Worm (Caenorhabditis elegans): Measurements from ENCODE around the gene srg-5.
A peak's percentile ranks its signal among the peaks of the same experiment; 100 is the strongest.

srg-5 gene

DNA sequence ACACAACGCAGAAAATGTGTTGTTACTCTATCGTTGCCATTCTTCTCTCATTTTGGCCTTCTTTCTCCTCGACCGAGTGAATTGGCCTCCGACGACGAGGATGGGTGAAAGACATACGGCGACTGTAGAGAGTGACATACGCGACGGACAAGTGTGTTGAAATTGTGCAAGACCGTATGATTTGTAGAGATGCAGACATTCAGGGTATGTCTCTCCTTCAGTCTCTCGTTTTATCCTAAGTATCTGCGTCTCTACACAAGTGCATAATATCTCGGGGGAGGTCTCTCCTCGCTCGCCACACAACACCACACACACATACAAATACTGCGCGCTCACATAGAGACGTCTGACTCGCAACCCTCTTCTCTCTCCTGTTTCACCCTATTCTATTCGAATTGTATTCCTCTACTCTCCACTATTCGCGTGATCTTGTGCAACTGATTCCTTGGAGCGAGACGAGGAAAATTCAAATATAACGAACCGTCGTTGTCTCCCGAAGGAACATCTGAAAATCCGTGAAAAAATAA, 15.8 kb upstream of the srg-5 start, which contains the start of gene hmg-1.2:
TSS of gene hmg-1.2 (plus strand) at position 311 of the 527 bp plus-strand sequence.
- TF ChIP-seq athp-1 (tag; optimal IDR thresholded peaks at IDR 0.05) (peak; percentile 50), hlh-26 (GFP tag; conservative IDR thresholded peaks at IDR 0.05) (no peak), attf-5 (GFP tag; optimal IDR thresholded peaks at IDR 0.05) (peak; percentile 62), ztf-26 (tag; optimal IDR thresholded peaks at IDR 0.05) (peak; percentile 69), cebp-1 (GFP tag; IDR thresholded peaks at IDR 0.05) (peak; percentile 74), cebp-1 (tag; optimal IDR thresholded peaks at IDR 0.05) (peak; percentile 94), ztf-22 (GFP tag; optimal IDR thresholded peaks at IDR 0.05) (peak; percentile 12), chd-7 (tag; optimal IDR thresholded peaks at IDR 0.05) (peak; percentile 74), Y79H2A.3 (GFP tag; conservative IDR thresholded peaks at IDR 0.05) (no peak), lin-54 (GFP tag; optimal IDR thresholded peaks at IDR 0.05) (peak; percentile 39), tlf-1 (GFP tag; optimal IDR thresholded peaks at IDR 0.05) (peak; percentile 55), lsy-27 (tag; optimal IDR thresholded peaks at IDR 0.05; ENCODE audit: borderline replicate concordance, insufficient read depth) (peak; percentile 27), ztf-25 (GFP tag; IDR thresholded peaks at IDR 0.05) (no peak), hrde-1 (tag; optimal IDR thresholded peaks at IDR 0.05; ENCODE audit: borderline replicate concordance) (no peak), lin-26 (GFP tag; IDR thresholded peaks at IDR 0.05) (peak; percentile 47; the same call in 1 of the 2 replicates), repo-1 (tag; optimal IDR thresholded peaks at IDR 0.05) (peak; percentile 73), rcor-1 (GFP tag; IDR thresholded peaks at IDR 0.05) (peak; percentile 47; the same call in 1 of the 2 replicates), pbrm-1 (GFP tag; IDR thresholded peaks at IDR 0.05) (peak; percentile 71), nhr-90 (tag; optimal IDR thresholded peaks at IDR 0.05) (peak; percentile 49), let-607 (tag; optimal IDR thresholded peaks at IDR 0.05) (peak in 1 of 2 experiments; percentile 29), hsf-1 (GFP tag; IDR thresholded peaks at IDR 0.05) (no peak), let-526 (GFP tag; IDR thresholded peaks at IDR 0.05) (no peak), nfyb-1 (GFP tag; IDR thresholded peaks at IDR 0.05) (peak; percentile 86), madf-10 (tag; optimal IDR thresholded peaks at IDR 0.05) (peak; percentile 65), hmg-1.2 (GFP tag; IDR thresholded peaks at IDR 0.05) (peak; percentile 99), unc-62 (GFP tag; optimal IDR thresholded peaks at IDR 0.05) (peak; percentile 83), ZK185.1 (tag; optimal IDR thresholded peaks at IDR 0.05; ENCODE audit: poor library complexity, severe bottlenecking) (peak; percentile 76), atf-7 (tag; optimal IDR thresholded peaks at IDR 0.05) (peak; percentile 67), mcd-1 (GFP tag; IDR thresholded peaks at IDR 0.05) (peak; percentile 57), ceh-79 (tag; optimal IDR thresholded peaks at IDR 0.05) (peak; percentile 32), snpc-4 (GFP tag; optimal IDR thresholded peaks at IDR 0.05) (peak; percentile 11), snpc-4 (tag; optimal IDR thresholded peaks at IDR 0.05) (peak in 3 of 4 experiments; percentile 60 to 75 (median 73)), egl-18 (GFP tag; IDR thresholded peaks at IDR 0.05) (0 out of 2 replicates have a peak, but pooled peaks have one; percentile 35), B0261.1 (tag; optimal IDR thresholded peaks at IDR 0.05) (no peak), ekl-4 (GFP tag; IDR thresholded peaks at IDR 0.05) (no peak; the same call in 1 of the 2 replicates), lir-1 (GFP tag; conservative IDR thresholded peaks at IDR 0.05) (no peak), rec-8 (tag; optimal IDR thresholded peaks at IDR 0.05) (no peak), snpc-1.3 (tag; optimal IDR thresholded peaks at IDR 0.05; ENCODE audit: insufficient read depth) (no peak), ama-1 (optimal IDR thresholded peaks at IDR 0.05) (no peak), ama-1 (GFP tag; optimal IDR thresholded peaks at IDR 0.05) (no peak), F52B5.7 (tag; optimal IDR thresholded peaks at IDR 0.05) (no peak), gei-17 (GFP tag; optimal IDR thresholded peaks at IDR 0.05) (peak; percentile 67), attf-3 (GFP tag; conservative IDR thresholded peaks at IDR 0.05) (no peak), lin-35 (GFP tag; optimal IDR thresholded peaks at IDR 0.05) (peak in 1 of 3 experiments; percentile 42), nhr-80 (tag; optimal IDR thresholded peaks at IDR 0.05) (peak; percentile 74), egrh-3 (GFP tag; IDR thresholded peaks at IDR 0.05) (0 out of 2 replicates have a peak, but pooled peaks have one; percentile 32), K12H6.12 (tag; optimal IDR thresholded peaks at IDR 0.05) (peak; percentile 65)
